Fruit fly (Drosophila melanogaster): Measurements from ENCODE around the gene CG11619.

The CG11619 gene

DNA sequence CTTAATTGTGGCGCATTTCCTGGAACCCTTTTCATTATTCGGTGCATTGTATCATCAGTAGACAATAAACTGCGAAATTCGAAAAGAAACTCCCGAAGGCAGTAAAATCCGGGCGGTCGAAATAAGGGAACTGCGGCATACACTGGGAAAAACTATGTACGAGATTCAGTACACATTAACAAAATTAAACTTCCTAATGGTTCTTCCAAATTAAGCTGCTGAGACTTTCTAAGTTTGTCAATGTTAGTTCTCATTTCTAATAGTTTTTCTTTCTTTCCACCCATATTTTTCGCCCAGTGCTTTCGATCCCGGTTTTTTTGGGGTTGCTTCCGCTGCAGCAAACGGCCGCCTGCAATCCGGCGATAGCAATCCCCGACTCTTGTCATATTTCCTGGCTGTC lies 36.7 kb upstream of the CG11619 start (continued):
- TF ChIP-seq CG2116 (GFP tag; optimal IDR thresholded peaks at IDR 0.05) (peak; percentile 24), ham (GFP tag; IDR thresholded peaks at IDR 0.05) (no peak), ind (GFP tag; optimal IDR thresholded peaks at IDR 0.05) (peak; percentile 71), C15 (GFP tag; IDR thresholded peaks at IDR 0.05) (peak; percentile 55; the same call in 1 of the 3 replicates), CG14965 (GFP tag; optimal IDR thresholded peaks at IDR 0.05; ENCODE audit: borderline replicate concordance) (peak; percentile 66), CG11085 (GFP tag; IDR thresholded peaks at IDR 0.05) (no peak), lbe (GFP tag; optimal IDR thresholded peaks at IDR 0.05) (no peak), CG32532 (GFP tag; IDR thresholded peaks at IDR 0.05) (peak; percentile 74; the same call in 1 of the 2 replicates), CG7963 (GFP tag; IDR thresholded peaks at IDR 0.05; ENCODE audit: partially characterized antibody) (no peak), crc (GFP tag; optimal IDR thresholded peaks at IDR 0.05) (peak; percentile 18), Nf-YB (GFP tag; optimal IDR thresholded peaks at IDR 0.05) (peak; percentile 56), CG30403 (GFP tag; optimal IDR thresholded peaks at IDR 0.05) (peak; percentile 56), cwo (GFP tag; optimal IDR thresholded peaks at IDR 0.05) (peak; percentile 55), psq (GFP tag; optimal IDR thresholded peaks at IDR 0.05) (peak; percentile 5), NK7.1 (GFP tag; optimal IDR thresholded peaks at IDR 0.05) (peak; percentile 61), lov (optimal IDR thresholded peaks at IDR 0.05) (no peak), lov (GFP tag; IDR thresholded peaks at IDR 0.05) (peak; percentile 92), CG18599 (GFP tag; optimal IDR thresholded peaks at IDR 0.05) (no peak), pnt (GFP tag; optimal IDR thresholded peaks at IDR 0.05) (peak; percentile 58), Ets97D (GFP tag; optimal IDR thresholded peaks at IDR 0.05) (no peak), CG1233 (GFP tag; optimal IDR thresholded peaks at IDR 0.05) (peak; percentile 65), nau (GFP tag; optimal IDR thresholded peaks at IDR 0.05) (peak; percentile 38), CG1529 (GFP tag; optimal IDR thresholded peaks at IDR 0.05) (peak; percentile 72), CG8359 (GFP tag; optimal IDR thresholded peaks at IDR 0.05; ENCODE audit: borderline replicate concordance) (peak; percentile 61), bigmax (GFP tag; optimal IDR thresholded peaks at IDR 0.05) (no peak), CG12219 (GFP tag; optimal IDR thresholded peaks at IDR 0.05) (peak; percentile 77), hbn (GFP tag; IDR thresholded peaks at IDR 0.05; ENCODE audit: partially characterized antibody) (no peak), NfI (GFP tag; optimal IDR thresholded peaks at IDR 0.05) (peak; percentile 69), btn (GFP tag; optimal IDR thresholded peaks at IDR 0.05) (peak; percentile 86), az2 (GFP tag; optimal IDR thresholded peaks at IDR 0.05) (peak; percentile 83), sisA (GFP tag; IDR thresholded peaks at IDR 0.05) (peak; percentile 64), kay (GFP tag; optimal IDR thresholded peaks at IDR 0.05) (peak; percentile 63), Hr78 (GFP tag; optimal IDR thresholded peaks at IDR 0.05) (peak in 1 of 2 experiments; percentile 50), Dip2 (GFP tag; IDR thresholded peaks at IDR 0.05) (no peak), CG7357 (GFP tag; IDR thresholded peaks at IDR 0.05) (peak; percentile 59; the same call in 1 of the 3 replicates), CG3163 (GFP tag; optimal IDR thresholded peaks at IDR 0.05) (peak; percentile 29), toy (GFP tag; IDR thresholded peaks at IDR 0.05) (no peak), CG8281 (tag; optimal IDR thresholded peaks at IDR 0.05) (peak; percentile 51), sug (tag; optimal IDR thresholded peaks at IDR 0.05) (peak; percentile 21), sim (GFP tag; IDR thresholded peaks at IDR 0.05) (peak; percentile 80), Hsf (GFP tag; optimal IDR thresholded peaks at IDR 0.05) (peak; percentile 82), esg (GFP tag; conservative IDR thresholded peaks at IDR 0.05) (peak; percentile 75), D19B (GFP tag; optimal IDR thresholded peaks at IDR 0.05) (no peak), E2f2 (GFP tag; IDR thresholded peaks at IDR 0.05) (peak; percentile 50; the same call in 1 of the 2 replicates), peb (GFP tag; IDR thresholded peaks at IDR 0.05) (peak; percentile 62; the same call in 1 of the 2 replicates), CG33213 (GFP tag; optimal IDR thresholded peaks at IDR 0.05) (peak; percentile 25), chm (GFP tag; IDR thresholded peaks at IDR 0.05) (peak; percentile 90), B-H1 (GFP tag; IDR thresholded peaks at IDR 0.05) (peak; percentile 71), CG17328 (GFP tag; IDR thresholded peaks at IDR 0.05) (peak; percentile 87), pan (optimal IDR thresholded peaks at IDR 0.05) (no peak), pan (GFP tag; optimal IDR thresholded peaks at IDR 0.05 in 1 of 2, IDR thresholded peaks at IDR 0.05 in 1 of 2) (peak in 1 of 2 experiments; percentile 84), Mrtf (GFP tag; IDR thresholded peaks at IDR 0.05) (peak; percentile 82)
